Fruit fly (Drosophila melanogaster) whole organism, prepupa: Measurements from ENCODE around the gene Gba1b.
A peak's percentile ranks its signal among the peaks of the same experiment; 100 is the strongest.

Experiments used
- Blimp-1 ChIP-seq: fragments of 200-800 bp; sonication (Bioruptor generic); optimal IDR thresholded peaks from 3 replicates; lab custom pipeline; 2017; ENCODE audit warnings: missing biosample characterization, missing genetic modification characterization, mild to moderate bottlenecking, moderate library complexity, missing genetic modification reagents
- CG10631 ChIP-seq: fragments of 200-800 bp; sonication (Bioruptor generic); optimal IDR thresholded peaks from 2 replicates; lab custom pipeline; 2016; ENCODE audit warnings: missing biosample characterization, missing genetic modification characterization
- CG10669 ChIP-seq: fragments of 200-800 bp; sonication (Bioruptor generic); optimal IDR thresholded peaks from 3 replicates; lab custom pipeline; 2018; ENCODE audit warnings: missing biosample characterization, mild to moderate bottlenecking, missing genetic modification characterization, moderate library complexity
- CG11902 ChIP-seq: fragments of 200-800 bp; sonication (Bioruptor generic); optimal IDR thresholded peaks from 3 replicates; lab custom pipeline; 2016; ENCODE audit warnings: missing biosample characterization, missing genetic modification characterization
- CG1621 ChIP-seq: fragments of 200-800 bp; sonication (Bioruptor generic); optimal IDR thresholded peaks from 3 replicates; lab custom pipeline; 2018; ENCODE audit warnings: missing biosample characterization, mild to moderate bottlenecking, missing genetic modification characterization
- CG16779 ChIP-seq: fragments of 200-800 bp; sonication (Bioruptor generic); optimal IDR thresholded peaks from 3 replicates; lab custom pipeline; 2017; ENCODE audit warnings: missing biosample characterization, mild to moderate bottlenecking, missing genetic modification characterization
- CG31627 ChIP-seq: fragments of 200-800 bp; sonication (Bioruptor generic); optimal IDR thresholded peaks from 3 replicates; lab custom pipeline; 2016; ENCODE audit warnings: missing biosample characterization, missing genetic modification characterization
- CG32006 ChIP-seq: fragments of 200-800 bp; sonication (Bioruptor generic); optimal IDR thresholded peaks from 3 replicates; lab custom pipeline; 2017; ENCODE audit warnings: missing biosample characterization, mild to moderate bottlenecking, missing genetic modification characterization
- CG34406 ChIP-seq: fragments of 200-800 bp; sonication (Bioruptor generic); optimal IDR thresholded peaks from 3 replicates; lab custom pipeline; 2016; ENCODE audit warnings: missing biosample characterization, missing genetic modification characterization
- CG3919 ChIP-seq: fragments of 200-800 bp; sonication (Bioruptor generic); optimal IDR thresholded peaks from 3 replicates; lab custom pipeline; 2016; ENCODE audit warnings: missing biosample characterization, missing genetic modification characterization
- CG4318 ChIP-seq: fragments of 200-800 bp; sonication (Bioruptor generic); optimal IDR thresholded peaks from 3 replicates; lab custom pipeline; 2017; ENCODE audit warnings: missing biosample characterization, mild to moderate bottlenecking, missing genetic modification characterization
- CG6163 ChIP-seq: fragments of 200-800 bp; sonication (Bioruptor generic); IDR thresholded peaks from 3 replicates; pipeline ENCODE4 v1.3.6; 2022; ENCODE audit warnings: missing biosample characterization, missing genetic modification characterization
- CG6792 ChIP-seq: fragments of 200-800 bp; sonication (Bioruptor generic); optimal IDR thresholded peaks from 3 replicates; lab custom pipeline; 2016; ENCODE audit warnings: missing biosample characterization, missing genetic modification characterization
- CG6854 ChIP-seq: fragments of 200-800 bp; sonication (Bioruptor generic); optimal IDR thresholded peaks from 2 replicates; lab custom pipeline; 2017; ENCODE audit warnings: missing biosample characterization, mild to moderate bottlenecking, missing genetic modification characterization
- CG7368 ChIP-seq: fragments of 200-800 bp; sonication (Bioruptor generic); optimal IDR thresholded peaks from 3 replicates; lab custom pipeline; 2016; ENCODE audit warnings: missing biosample characterization, missing genetic modification characterization
- CG8319 ChIP-seq: fragments of 200-800 bp; sonication (Bioruptor generic); optimal IDR thresholded peaks from 3 replicates; lab custom pipeline; 2016; ENCODE audit warnings: missing biosample characterization, missing genetic modification characterization
- CG8632 ChIP-seq: fragments of 200-800 bp; sonication (Bioruptor generic); optimal IDR thresholded peaks from 3 replicates; lab custom pipeline; 2016; ENCODE audit warnings: missing biosample characterization, missing genetic modification characterization
- CG9139 ChIP-seq: fragments of 200-800 bp; sonication (Bioruptor generic); optimal IDR thresholded peaks from 3 replicates; lab custom pipeline; 2017; ENCODE audit warnings: missing biosample characterization, mild to moderate bottlenecking, missing genetic modification characterization
- Eip75B ChIP-seq: fragments of 200-800 bp; sonication (Bioruptor generic); optimal IDR thresholded peaks from 3 replicates; lab custom pipeline; 2016; ENCODE audit warnings: missing biosample characterization, missing genetic modification characterization
- Eip78C ChIP-seq: fragments of 200-800 bp; sonication (Bioruptor generic); peaks from one replicate; lab custom pipeline; 2016; ENCODE audit warnings: missing biosample characterization, missing genetic modification characterization
- Ets96B ChIP-seq: fragments of 200-800 bp; optimal IDR thresholded peaks from 2 replicates; lab custom pipeline; 2019; ENCODE audit warnings: missing biosample characterization, mild to moderate bottlenecking, missing genetic modification characterization, moderate library complexity
- Gug ChIP-seq: fragments of 200-800 bp; sonication (Bioruptor generic); IDR thresholded peaks from 2 replicates; pipeline ENCODE4 v1.3.6; 2022; ENCODE audit warnings: missing biosample characterization, missing genetic modification characterization
- Hr38 ChIP-seq: sonication (Bioruptor generic); optimal IDR thresholded peaks from 2 replicates; lab custom pipeline; 2016; ENCODE audit warnings: missing biosample characterization, missing genetic modification characterization
- Hr4 ChIP-seq: fragments of 200-800 bp; sonication (Bioruptor generic); optimal IDR thresholded peaks from 3 replicates; lab custom pipeline; 2016; ENCODE audit warnings: missing biosample characterization, missing genetic modification characterization
- OdsH ChIP-seq: fragments of 200-800 bp; sonication (Bioruptor generic); optimal IDR thresholded peaks from 3 replicates; lab custom pipeline; 2016; ENCODE audit warnings: missing biosample characterization, missing genetic modification characterization
- Smox ChIP-seq: fragments of 200-800 bp; sonication (Bioruptor generic); optimal IDR thresholded peaks from 3 replicates; lab custom pipeline; 2016; ENCODE audit warnings: missing biosample characterization, missing genetic modification characterization
- Sox102F ChIP-seq: fragments of 200-800 bp; sonication (Bioruptor generic); optimal IDR thresholded peaks from 2 replicates; lab custom pipeline; 2016; ENCODE audit warnings: missing biosample characterization, mild to moderate bottlenecking, missing genetic modification characterization
- Sox15 ChIP-seq: fragments of 200-800 bp; sonication (Bioruptor generic); optimal IDR thresholded peaks from 3 replicates; lab custom pipeline; 2016; ENCODE audit warnings: missing biosample characterization, missing genetic modification characterization
- acj6 ChIP-seq: fragments of 200-800 bp; sonication (Bioruptor generic); optimal IDR thresholded peaks from 3 replicates; lab custom pipeline; 2016; ENCODE audit warnings: missing biosample characterization, missing genetic modification characterization
- dac ChIP-seq: fragments of 200-800 bp; sonication (Bioruptor generic); optimal IDR thresholded peaks from 2 replicates; lab custom pipeline; 2017; ENCODE audit warnings: missing biosample characterization, mild to moderate bottlenecking, missing genetic modification characterization
- eg ChIP-seq: fragments of 200-800 bp; sonication (Bioruptor generic); IDR thresholded peaks from 3 replicates; pipeline ENCODE4 v1.3.6; 2022; ENCODE audit warnings: missing biosample characterization, missing genetic modification characterization
- esn ChIP-seq: fragments of 200-800 bp; sonication (Bioruptor generic); optimal IDR thresholded peaks from 2 replicates; lab custom pipeline; 2016; ENCODE audit warnings: missing biosample characterization, mild to moderate bottlenecking, missing genetic modification characterization, moderate library complexity
- fd59A ChIP-seq: fragments of 200-800 bp; sonication (Bioruptor generic); optimal IDR thresholded peaks from 2 replicates; lab custom pipeline; 2017; ENCODE audit warnings: missing biosample characterization, mild to moderate bottlenecking, missing genetic modification characterization, missing genetic modification reagents
- fkh ChIP-seq: fragments of 200-800 bp; sonication (Bioruptor generic); optimal IDR thresholded peaks from 3 replicates; lab custom pipeline; 2017; ENCODE audit warnings: missing biosample characterization, mild to moderate bottlenecking, missing genetic modification characterization, moderate library complexity
- lz ChIP-seq: fragments of 200-800 bp; sonication (Bioruptor generic); optimal IDR thresholded peaks from 3 replicates; lab custom pipeline; 2016; ENCODE audit warnings: missing biosample characterization, missing genetic modification characterization
- spab ChIP-seq: fragments of 200-800 bp; sonication (Bioruptor generic); optimal IDR thresholded peaks from 2 replicates; lab custom pipeline; 2017; ENCODE audit warnings: missing biosample characterization, mild to moderate bottlenecking, missing genetic modification characterization, missing genetic modification reagents
- ss ChIP-seq, 2 experiments: fragments of 200-800 bp; sonication (Bioruptor generic); optimal IDR thresholded peaks; 2 replicates in 1 of 2; 3 replicates in 1 of 2; lab custom pipeline; 2017 to 2018; ENCODE audit warnings: mild to moderate bottlenecking in 2 of 2, missing biosample characterization in 2 of 2, missing genetic modification characterization in 2 of 2, moderate library complexity in 1 of 2
- svp ChIP-seq: fragments of 200-800 bp; sonication (Bioruptor generic); peaks from one replicate; lab custom pipeline; 2016; ENCODE audit warnings: missing biosample characterization, missing genetic modification characterization

Gene Gba1b

DNA sequence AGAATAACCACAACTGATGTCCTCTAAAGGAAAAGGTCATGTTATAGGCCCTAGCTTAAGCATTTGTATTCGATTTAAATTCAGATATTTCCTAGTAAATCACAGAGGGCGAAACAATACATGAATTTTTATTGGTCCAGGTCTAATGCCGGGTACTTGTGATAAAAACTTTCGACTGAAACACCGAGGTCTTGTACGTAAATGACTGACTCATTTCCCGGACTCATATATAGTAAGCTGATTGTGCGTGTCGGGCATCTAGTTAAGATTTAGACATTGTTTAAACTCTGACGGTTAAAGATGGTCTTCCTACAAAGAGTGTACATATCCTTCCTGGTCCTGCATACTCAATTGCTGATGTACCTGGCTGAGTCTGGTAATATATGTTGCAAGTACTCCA is 22.4 kb upstream of the Gba1b start, which contains the start of gene CG16710:
CG16710 (plus strand) TSS at position 301 of the 400 bp plus-strand sequence.
- no peak for TF ChIP-seq spab (GFP tag; lab: Kevin White, UChicago)
- TF ChIP-seq CG4318 (GFP tag; lab: Kevin White, UChicago), result no peak
- no peak for TF ChIP-seq CG31627 (GFP tag; lab: Kevin White, UChicago)
- no peak for TF ChIP-seq esn
- TF ChIP-seq dac, result no peak
- no peak for TF ChIP-seq CG34406 (GFP tag; lab: Kevin White, UChicago)
- TF ChIP-seq ss (GFP tag; optimal IDR thresholded peaks at IDR 0.05; lab: Kevin White, UChicago), result no peak
- TF ChIP-seq CG6163 (GFP tag; lab: Robert Waterston, UW), result no peak
- no peak for TF ChIP-seq lz (GFP tag; lab: Kevin White, UChicago)
- TF ChIP-seq Blimp-1 (GFP tag; lab: Kevin White, UChicago), result no peak
- no peak for TF ChIP-seq Ets96B (tag; lab: Kevin White, UChicago)
- TF ChIP-seq CG3919 (GFP tag; lab: Kevin White, UChicago), result no peak

DNA sequence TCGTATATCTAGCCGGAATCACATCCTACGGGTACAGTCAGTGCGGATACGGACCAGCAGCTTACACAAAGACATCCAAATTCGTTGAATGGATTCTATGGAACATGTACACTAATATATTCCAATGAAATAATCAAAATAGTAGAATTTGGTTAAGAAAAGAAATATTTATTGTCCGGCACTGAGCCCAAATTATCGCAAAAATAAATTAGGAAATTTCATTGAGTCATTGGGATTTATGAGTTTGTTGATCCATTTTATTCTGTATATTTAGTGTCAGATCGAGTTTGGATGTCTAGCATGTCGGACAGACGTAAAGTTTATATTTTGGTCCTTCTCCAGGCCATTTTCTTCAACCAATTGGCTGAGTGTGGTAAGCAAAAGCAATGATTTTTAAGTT is 20.8 kb upstream of the Gba1b start, which contains the start of gene CG18754:
CG18754 (plus strand) TSS at position 301 of the 400 bp plus-strand sequence.
- TF ChIP-seq Sox15 (GFP tag; lab: Kevin White, UChicago) (no peak), Blimp-1 (GFP tag; lab: Kevin White, UChicago) (no peak), svp (GFP tag; lab: Kevin White, UChicago) (peak; percentile 43), Gug (GFP tag; lab: Robert Waterston, UW) (no peak)

DNA sequence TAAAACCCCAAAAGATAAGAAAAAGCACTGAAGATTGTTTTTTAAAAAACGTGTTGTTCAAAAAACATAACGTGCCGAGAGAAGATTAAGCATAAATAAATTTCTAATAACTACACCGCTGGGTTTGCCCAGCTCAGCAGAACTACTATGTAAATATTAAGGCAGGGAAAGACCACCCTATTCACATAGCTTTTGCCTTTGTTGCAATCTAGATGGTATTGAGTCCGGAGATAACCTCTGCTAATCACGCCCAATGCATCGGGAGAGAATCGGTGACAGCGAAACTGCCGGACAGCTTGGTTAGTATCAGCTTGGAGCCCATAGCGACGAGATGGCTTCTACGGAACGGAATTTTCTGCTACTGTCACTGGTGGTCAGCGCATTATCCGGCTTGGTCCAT is 18.6 kb upstream of the Gba1b start, which contains the start of gene SPE:
SPE (plus strand) TSS at position 301 of the 400 bp plus-strand sequence.
- no peak for TF ChIP-seq Hr4
- peak; percentile 90 for TF ChIP-seq svp (GFP tag; lab: Kevin White, UChicago)
- TF ChIP-seq, all 60 proteins: peak for 1

DNA sequence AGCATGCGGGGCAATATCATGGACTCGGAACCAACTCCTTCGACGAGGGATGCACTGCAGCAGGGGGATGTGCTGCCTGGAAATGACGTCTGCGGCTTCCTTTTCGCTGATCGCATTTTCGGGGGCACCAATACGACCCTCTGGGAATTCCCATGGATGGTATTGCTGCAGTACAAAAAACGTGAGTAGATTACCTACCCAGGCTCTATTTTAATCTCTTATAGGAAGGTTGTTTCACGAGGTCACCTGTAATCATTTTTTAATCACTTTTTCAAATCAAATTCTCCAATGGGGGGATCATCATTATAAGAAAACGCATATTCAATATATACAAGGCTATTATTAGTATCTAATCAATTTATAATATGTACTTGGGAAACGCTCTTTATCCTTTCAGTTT is 17.7 kb upstream of the Gba1b start:
- no peak for TF ChIP-seq CG10669
- TF ChIP-seq Sox15 (GFP tag; lab: Kevin White, UChicago), result no peak
- TF ChIP-seq svp (GFP tag; lab: Kevin White, UChicago), result peak; percentile 88

DNA sequence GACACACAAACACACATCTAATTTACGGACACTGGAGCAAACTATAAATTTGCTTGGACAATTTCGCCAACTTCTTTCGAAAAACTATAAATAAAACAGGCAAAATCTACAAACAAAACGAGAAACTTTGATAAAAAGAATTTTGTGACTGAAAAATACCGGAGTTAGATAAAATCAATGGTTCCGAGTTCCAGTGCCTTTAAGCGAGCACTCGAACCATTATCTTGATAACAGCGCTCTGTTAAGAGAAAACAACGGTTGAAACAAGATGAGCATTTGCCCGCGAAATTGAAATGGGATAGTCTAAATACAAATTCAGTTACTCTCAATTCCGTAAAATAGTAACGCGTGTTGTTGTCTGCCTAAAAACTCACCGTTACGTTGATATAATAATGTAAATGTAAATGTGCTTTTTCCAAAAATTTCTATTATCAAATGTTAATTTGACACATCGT is 10.0 kb upstream of the Gba1b start, which contains the start of gene CG10254:
CG10254 (minus strand) TSS at position 405 of the 455 bp plus-strand sequence.
- no peak for TF ChIP-seq OdsH (GFP tag; lab: Kevin White, UChicago)
- no peak for TF ChIP-seq CG11902 (GFP tag; lab: Kevin White, UChicago)
- TF ChIP-seq eg (GFP tag; lab: Robert Waterston, UW), result no peak
- no peak for TF ChIP-seq Sox15 (GFP tag; lab: Kevin White, UChicago)
- no peak for TF ChIP-seq CG8632 (GFP tag; lab: Kevin White, UChicago)
- no peak for TF ChIP-seq fkh (GFP tag; lab: Kevin White, UChicago)
- TF ChIP-seq CG1621 (tag; lab: Kevin White, UChicago), result no peak
- TF ChIP-seq CG8319, result no peak
- TF ChIP-seq CG3919 (GFP tag; lab: Kevin White, UChicago), result no peak
- no peak for TF ChIP-seq CG4318 (GFP tag; lab: Kevin White, UChicago)
- TF ChIP-seq Hr38, result no peak
- TF ChIP-seq Sox102F (GFP tag; lab: Kevin White, UChicago), result no peak
- no peak for TF ChIP-seq acj6 (GFP tag; lab: Kevin White, UChicago)
- no peak for TF ChIP-seq CG32006 (GFP tag; lab: Kevin White, UChicago)
- TF ChIP-seq spab (GFP tag; lab: Kevin White, UChicago), result no peak
- no peak for TF ChIP-seq Eip75B (GFP tag; lab: Kevin White, UChicago)
- TF ChIP-seq CG6792 (GFP tag; lab: Kevin White, UChicago), result no peak

DNA sequence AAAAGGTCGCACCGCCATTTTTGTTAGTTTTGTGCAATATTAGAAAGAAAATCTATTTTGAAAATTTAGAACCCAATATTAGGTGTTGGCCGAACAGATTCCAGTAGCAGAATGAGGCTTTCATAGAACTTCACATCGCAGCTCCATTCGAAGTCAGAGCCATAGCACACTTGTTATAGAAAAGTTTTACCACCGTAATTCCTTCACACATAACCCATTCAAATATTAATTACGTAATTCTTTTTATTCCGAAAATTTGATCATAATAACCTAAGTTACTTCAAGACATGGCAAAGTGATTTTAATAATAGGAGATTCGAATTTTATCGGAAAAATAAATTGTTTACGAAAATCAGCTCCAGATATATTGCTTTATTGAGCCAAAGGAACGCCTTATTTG is 8.5 kb upstream of the Gba1b start, which contains the start of gene CG10252:
CG10252 (minus strand) TSS at position 101 of the 400 bp plus-strand sequence.
- TF ChIP-seq CG6854, result no peak
- TF ChIP-seq Eip78C (GFP tag; lab: Kevin White, UChicago), result no peak
- no peak for TF ChIP-seq CG11902 (GFP tag; lab: Kevin White, UChicago)
- TF ChIP-seq Sox15 (GFP tag; lab: Kevin White, UChicago), result no peak
- no peak for TF ChIP-seq Blimp-1 (GFP tag; lab: Kevin White, UChicago)
- TF ChIP-seq CG3919 (GFP tag; lab: Kevin White, UChicago), result no peak
- no peak for TF ChIP-seq CG4318 (GFP tag; lab: Kevin White, UChicago)
- no peak for TF ChIP-seq CG16779 (tag; lab: Kevin White, UChicago)
- no peak for TF ChIP-seq dac
- TF ChIP-seq Sox102F (GFP tag; lab: Kevin White, UChicago), result no peak
- TF ChIP-seq fd59A, result no peak
- no peak for TF ChIP-seq Hr38
- no peak for TF ChIP-seq CG10631
- TF ChIP-seq CG6163 (GFP tag; lab: Robert Waterston, UW), result no peak
- no peak for TF ChIP-seq Eip75B (GFP tag; lab: Kevin White, UChicago)
- no peak for TF ChIP-seq CG1621 (tag; lab: Kevin White, UChicago)
- TF ChIP-seq CG9139, result no peak
- TF ChIP-seq Smox (GFP tag; lab: Kevin White, UChicago), result no peak
- no peak for TF ChIP-seq CG7368 (GFP tag; lab: Kevin White, UChicago)
- TF ChIP-seq, all 60 proteins: peak for 0
